Worm (Caenorhabditis elegans) whole organism, L2 larva: Measurements from ENCODE around the gene srh-11.

Experiments used
- dmd-4 ChIP-seq: sonication (generic microtip); optimal IDR thresholded peaks from 2 replicates; lab custom pipeline; 2017; ENCODE audit warnings: missing biosample characterization, missing genetic modification characterization
- elt-1 ChIP-seq: fragments of 150-350 bp; optimal IDR thresholded peaks from 2 replicates; lab custom pipeline; 2014; ENCODE audit warnings: missing biosample characterization, missing genetic modification characterization
- nhr-11 ChIP-seq: fragments of 150-350 bp; optimal IDR thresholded peaks from 2 replicates; lab custom pipeline; 2014; ENCODE audit warnings: missing biosample characterization, missing genetic modification characterization
- unc-55 ChIP-seq: fragments of 150-350 bp; sonication (generic microtip); optimal IDR thresholded peaks from 3 replicates; lab custom pipeline; 2014; ENCODE audit warnings: missing biosample characterization, missing genetic modification reagents, missing genetic modification characterization

DNA sequence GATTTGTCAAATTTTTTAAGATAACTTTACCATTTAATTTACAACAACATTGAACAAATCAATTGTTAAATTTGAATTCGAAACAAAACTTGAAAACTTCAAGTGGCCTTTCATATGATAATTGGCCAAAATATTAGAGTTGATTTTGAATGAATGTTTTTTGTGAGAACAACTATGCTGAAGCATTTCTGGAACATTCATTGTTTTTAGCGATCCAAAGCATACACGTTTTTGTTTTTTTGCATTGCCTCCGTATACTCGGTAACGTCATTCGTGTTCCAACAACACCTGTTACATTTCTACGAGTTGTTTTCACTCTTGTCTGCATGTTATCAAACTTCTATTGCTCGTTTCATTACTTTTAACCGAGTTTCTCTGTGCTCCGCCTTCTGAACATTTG lies 41.9 kb downstream of the srh-11 start:
- no peak for TF ChIP-seq nhr-11 (tag; lab: Kevin White, UChicago)
- no peak for TF ChIP-seq elt-1
- TF ChIP-seq dmd-4 (tag; lab: Kevin White, UChicago) = no peak
- TF ChIP-seq unc-55 (GFP tag; lab: Kevin White, UChicago) = no peak
